Fruit fly (Drosophila melanogaster) whole organism, embryonic: Measurements from ENCODE around the gene CG32267.

Experiments
- Aef1 ChIP-seq: fragments of 200-800 bp; sonication (Bioruptor generic); IDR thresholded peaks from 3 replicates; pipeline ENCODE4 v1.3.6; 2022; ENCODE audit warnings: missing biosample characterization, missing genetic modification characterization
- CG1024 ChIP-seq: fragments of 200-800 bp; sonication (Bioruptor generic); IDR thresholded peaks from 2 replicates; pipeline ENCODE4 v1.3.6; 2022; ENCODE audit warnings: missing biosample characterization, missing genetic modification characterization
- CG10654 ChIP-seq: fragments of 200-800 bp; sonication (Bioruptor generic); optimal IDR thresholded peaks from 2 replicates; lab custom pipeline; 2016; ENCODE audit warnings: missing biosample characterization, missing genetic modification characterization
- CG11504 ChIP-seq: fragments of 200-800 bp; sonication (Bioruptor generic); optimal IDR thresholded peaks from 3 replicates; lab custom pipeline; 2019; ENCODE audit warnings: missing biosample characterization, mild to moderate bottlenecking, missing genetic modification characterization, moderate library complexity
- CG12659 ChIP-seq: fragments of 200-800 bp; sonication (Bioruptor generic); optimal IDR thresholded peaks from 3 replicates; lab custom pipeline; 2017; ENCODE audit warnings: mild to moderate bottlenecking, missing biosample characterization, missing genetic modification reagents, missing genetic modification characterization
- CG13123 ChIP-seq: fragments of 200-800 bp; sonication (Bioruptor generic); optimal IDR thresholded peaks from 2 replicates; lab custom pipeline; 2016; ENCODE audit warnings: missing biosample characterization, missing genetic modification characterization
- CG13296 ChIP-seq: fragments of 200-800 bp; sonication (Bioruptor generic); optimal IDR thresholded peaks from 3 replicates; lab custom pipeline; 2018; ENCODE audit warnings: missing biosample characterization, mild to moderate bottlenecking, missing genetic modification characterization
- CG15696 ChIP-seq: fragments of 200-800 bp; sonication (Bioruptor generic); optimal IDR thresholded peaks from 2 replicates; lab custom pipeline; 2019; ENCODE audit warnings: missing biosample characterization, mild to moderate bottlenecking, missing genetic modification characterization, moderate library complexity
- CG17568 ChIP-seq: fragments of 200-800 bp; sonication (Bioruptor generic); optimal IDR thresholded peaks from 2 replicates; lab custom pipeline; 2018; ENCODE audit warnings: missing biosample characterization, mild to moderate bottlenecking, missing genetic modification characterization, moderate library complexity
- CG18619 ChIP-seq: fragments of 200-800 bp; sonication (Bioruptor generic); optimal IDR thresholded peaks from 3 replicates; lab custom pipeline; 2017; ENCODE audit warnings: missing biosample characterization, mild to moderate bottlenecking, missing genetic modification characterization
- CG2120 ChIP-seq: fragments of 200-800 bp; sonication (Bioruptor generic); optimal IDR thresholded peaks from 3 replicates; lab custom pipeline; 2016; ENCODE audit warnings: missing biosample characterization, missing genetic modification characterization
- CG32532 ChIP-seq: fragments of 200-800 bp; sonication (Bioruptor generic); IDR thresholded peaks from 2 replicates; pipeline ENCODE4 v1.3.6; 2022; ENCODE audit warnings: missing biosample characterization, missing genetic modification characterization
- CG34224 ChIP-seq: fragments of 200-800 bp; sonication (Bioruptor generic); IDR thresholded peaks from 3 replicates; pipeline ENCODE4 v1.3.6; 2022; ENCODE audit warnings: missing biosample characterization, missing genetic modification characterization; ENCODE audit not compliant: partially characterized antibody
- CG3847 ChIP-seq: fragments of 200-800 bp; sonication (Bioruptor generic); IDR thresholded peaks from 2 replicates; pipeline ENCODE4 v1.3.6; 2022; ENCODE audit warnings: missing biosample characterization, missing genetic modification characterization
- CG4282 ChIP-seq: fragments of 200-800 bp; sonication (Bioruptor generic); optimal IDR thresholded peaks from 2 replicates; lab custom pipeline; 2016; ENCODE audit warnings: missing biosample characterization, missing genetic modification characterization
- CG4328 ChIP-seq: fragments of 200-800 bp; sonication (Bioruptor generic); optimal IDR thresholded peaks from 3 replicates; lab custom pipeline; 2017; ENCODE audit warnings: missing biosample characterization, missing genetic modification reagents, missing genetic modification characterization
- CG4820 ChIP-seq: fragments of 200-800 bp; sonication (Bioruptor generic); optimal IDR thresholded peaks from 3 replicates; lab custom pipeline; 2016; ENCODE audit warnings: missing biosample characterization, missing genetic modification characterization
- CG7839 ChIP-seq: fragments of 200-800 bp; sonication (Bioruptor generic); optimal IDR thresholded peaks from 3 replicates; lab custom pipeline; 2018; ENCODE audit warnings: missing biosample characterization, mild to moderate bottlenecking, missing genetic modification characterization, moderate library complexity
- CG8281 ChIP-seq: fragments of 200-800 bp; sonication (Bioruptor generic); optimal IDR thresholded peaks from 2 replicates; lab custom pipeline; 2018; ENCODE audit warnings: missing biosample characterization, mild to moderate bottlenecking, missing genetic modification characterization, moderate library complexity
- CG8388 ChIP-seq: fragments of 200-800 bp; sonication (Bioruptor generic); optimal IDR thresholded peaks from 2 replicates; lab custom pipeline; 2019; ENCODE audit warnings: missing biosample characterization, mild to moderate bottlenecking, missing genetic modification characterization, moderate library complexity
- CG9817 ChIP-seq: fragments of 200-800 bp; sonication (Bioruptor generic); optimal IDR thresholded peaks from 2 replicates; lab custom pipeline; 2018; ENCODE audit warnings: missing biosample characterization, mild to moderate bottlenecking, missing genetic modification characterization, moderate library complexity
- Chrac-16 ChIP-seq: fragments of 200-800 bp; sonication (Bioruptor generic); optimal IDR thresholded peaks from 3 replicates; lab custom pipeline; 2016; ENCODE audit warnings: missing biosample characterization, missing genetic modification characterization
- Gsc ChIP-seq: fragments of 200-800 bp; sonication (Bioruptor generic); IDR thresholded peaks from 2 replicates; pipeline ENCODE4 v1.3.6; 2022; ENCODE audit warnings: missing biosample characterization, missing genetic modification characterization
- Hand ChIP-seq: fragments of 200-800 bp; sonication (Bioruptor generic); optimal IDR thresholded peaks from 2 replicates; lab custom pipeline; 2017; ENCODE audit warnings: mild to moderate bottlenecking, missing biosample characterization, missing genetic modification reagents, missing genetic modification characterization
- Hr3 ChIP-seq: fragments of 200-800 bp; sonication (Bioruptor generic); optimal IDR thresholded peaks from 3 replicates; lab custom pipeline; 2016; ENCODE audit warnings: missing biosample characterization, missing genetic modification characterization
- Hr51 ChIP-seq, 2 experiments: fragments of 200-800 bp; sonication (Bioruptor generic); optimal IDR thresholded peaks; 2 replicates in 1 of 2; 3 replicates in 1 of 2; lab custom pipeline; 2016 to 2018; ENCODE audit warnings: missing biosample characterization in 2 of 2, missing genetic modification characterization in 2 of 2, mild to moderate bottlenecking in 1 of 2, moderate library complexity in 1 of 2
- Max ChIP-seq: fragments of 200-800 bp; sonication (Bioruptor generic); optimal IDR thresholded peaks from 2 replicates; lab custom pipeline; 2016; ENCODE audit warnings: missing biosample characterization, mild to moderate bottlenecking, missing genetic modification characterization
- Nf-YB ChIP-seq: fragments of 200-800 bp; sonication (Bioruptor generic); optimal IDR thresholded peaks from 3 replicates; lab custom pipeline; 2019; ENCODE audit warnings: missing biosample characterization, mild to moderate bottlenecking, missing genetic modification characterization, moderate library complexity
- Oaz ChIP-seq: fragments of 200-800 bp; sonication (Bioruptor generic); IDR thresholded peaks from 2 replicates; pipeline ENCODE4 v1.3.6; 2022; ENCODE audit warnings: missing biosample characterization, missing genetic modification characterization
- Ptx1 ChIP-seq: fragments of 200-800 bp; sonication (Bioruptor generic); IDR thresholded peaks from 2 replicates; pipeline ENCODE4 v1.3.6; 2022; ENCODE audit warnings: missing biosample characterization, missing genetic modification characterization
- Rx ChIP-seq: fragments of 200-800 bp; sonication (Bioruptor generic); IDR thresholded peaks from 2 replicates; pipeline ENCODE4 v1.3.6; 2022; ENCODE audit warnings: missing biosample characterization, missing genetic modification characterization
- bcd ChIP-seq: fragments of 200-800 bp; sonication (Bioruptor generic); optimal IDR thresholded peaks from 2 replicates; lab custom pipeline; 2017; ENCODE audit warnings: missing biosample characterization, mild to moderate bottlenecking, missing genetic modification characterization
- br ChIP-seq: fragments of >200 bp; optimal IDR thresholded peaks from 2 replicates; lab custom pipeline; 2017
- bsh ChIP-seq, 2 experiments: fragments of 200-800 bp; sonication (Bioruptor generic); optimal IDR thresholded peaks; 2 replicates each; lab custom pipeline; 2017 to 2018; ENCODE audit warnings: mild to moderate bottlenecking in 2 of 2, missing biosample characterization in 2 of 2, missing genetic modification characterization in 2 of 2, moderate library complexity in 1 of 2
- danr ChIP-seq: fragments of 200-800 bp; sonication (Bioruptor generic); IDR thresholded peaks from 2 replicates; pipeline ENCODE4 v1.3.6; 2022; ENCODE audit warnings: missing biosample characterization, missing genetic modification characterization
- disco-r ChIP-seq: fragments of 200-800 bp; sonication (Bioruptor generic); optimal IDR thresholded peaks from 2 replicates; lab custom pipeline; 2016; ENCODE audit warnings: missing biosample characterization, missing genetic modification characterization
- insv ChIP-seq, 2 experiments: fragments of 200-800 bp; sonication (Bioruptor generic); optimal IDR thresholded peaks; 3 replicates each; lab custom pipeline; 2016 to 2018; ENCODE audit warnings: missing biosample characterization in 2 of 2, missing genetic modification characterization in 2 of 2
- lmd ChIP-seq: fragments of 200-800 bp; sonication (Bioruptor generic); IDR thresholded peaks from 2 replicates; pipeline ENCODE4 v1.3.6; 2022; ENCODE audit warnings: missing biosample characterization, missing genetic modification characterization
- maf-S ChIP-seq: fragments of 200-800 bp; sonication (Bioruptor generic); optimal IDR thresholded peaks from 2 replicates; lab custom pipeline; 2016; ENCODE audit warnings: missing biosample characterization, missing genetic modification characterization
- mirr ChIP-seq: fragments of 200-800 bp; sonication (Bioruptor generic); optimal IDR thresholded peaks from 3 replicates; lab custom pipeline; 2018; ENCODE audit warnings: missing biosample characterization, mild to moderate bottlenecking, missing genetic modification characterization
- onecut ChIP-seq: fragments of 200-800 bp; sonication (Bioruptor generic); IDR thresholded peaks from 2 replicates; pipeline ENCODE4 v1.3.6; 2022; ENCODE audit warnings: missing biosample characterization, missing genetic modification characterization
- otp ChIP-seq: fragments of 200-800 bp; sonication (Bioruptor generic); IDR thresholded peaks from 3 replicates; pipeline ENCODE4, ENCODE4 v1.3.6; 2022; ENCODE audit warnings: missing biosample characterization, missing genetic modification characterization
- p53 ChIP-seq: fragments of 200-800 bp; sonication (Bioruptor generic); optimal IDR thresholded peaks from 2 replicates; lab custom pipeline; 2016; ENCODE audit warnings: missing biosample characterization, missing genetic modification characterization
- pan ChIP-seq, 4 experiments: fragments of >200 bp in 3 of 4; fragments of 200-800 bp in 1 of 4; sonication (Bioruptor generic) in 1 of 4; optimal IDR thresholded peaks in 3 of 4; IDR thresholded peaks in 1 of 4; 2 replicates each; pipeline versions ENCODE4 v1.3.6 to Lab custom; 2017 to 2022; ENCODE audit warnings: missing biosample characterization in 2 of 4, missing genetic modification characterization in 2 of 4, mixed read lengths in 1 of 4
- sc ChIP-seq, 3 experiments: fragments of >200 bp in 2 of 3; fragments of 200-800 bp in 1 of 3; sonication (Bioruptor generic) in 1 of 3; optimal IDR thresholded peaks; 2 replicates in 2 of 3; 3 replicates in 1 of 3; lab custom pipeline; 2017; ENCODE audit warnings: mild to moderate bottlenecking in 1 of 3, missing biosample characterization in 1 of 3, missing genetic modification characterization in 1 of 3, missing genetic modification reagents in 1 of 3
- sens ChIP-seq: fragments of 200-800 bp; sonication (Bioruptor generic); peaks from one replicate; lab custom pipeline; 2016; ENCODE audit warnings: missing biosample characterization, missing genetic modification characterization
- sima ChIP-seq: fragments of 200-800 bp; sonication (Bioruptor generic); optimal IDR thresholded peaks from 2 replicates; lab custom pipeline; 2016; ENCODE audit warnings: missing biosample characterization, missing genetic modification characterization
- sisA ChIP-seq: fragments of 200-800 bp; sonication (Bioruptor generic); IDR thresholded peaks from 2 replicates; pipeline ENCODE4 v1.3.6; 2022; ENCODE audit warnings: missing biosample characterization, missing genetic modification characterization
- sqz ChIP-seq: fragments of 200-800 bp; sonication (Bioruptor generic); optimal IDR thresholded peaks from 3 replicates; lab custom pipeline; 2018; ENCODE audit warnings: missing biosample characterization, mild to moderate bottlenecking, missing genetic modification characterization
- sug ChIP-seq: fragments of 200-800 bp; optimal IDR thresholded peaks from 2 replicates; lab custom pipeline; 2019; ENCODE audit warnings: missing biosample characterization, mild to moderate bottlenecking, missing genetic modification characterization, moderate library complexity
- zf30C ChIP-seq: fragments of 200-800 bp; sonication (Bioruptor generic); optimal IDR thresholded peaks from 3 replicates; lab custom pipeline; 2018; ENCODE audit warnings: missing biosample characterization, mild to moderate bottlenecking, missing genetic modification characterization

Gene CG32267

dm6 chr3L:3479551-3479950 lies 7.6 kb upstream of the CG32267 start (continued):
- TF ChIP-seq CG9817 (tag; lab: Kevin White, UChicago) (peak; percentile 20), bcd (GFP tag; lab: Kevin White, UChicago) (no peak), Nf-YB (GFP tag; lab: Kevin White, UChicago) (no peak), Gsc (no peak), CG4282 (GFP tag; lab: Kevin White, UChicago) (no peak), CG4328 (GFP tag; lab: Kevin White, UChicago) (no peak), otp (GFP tag; lab: Robert Waterston, UW) (no peak), CG10654 (GFP tag; lab: Kevin White, UChicago) (no peak), sisA (GFP tag; lab: Robert Waterston, UW) (peak; percentile 61), sima (GFP tag; lab: Kevin White, UChicago) (no peak), Ptx1 (peak; percentile 40), mirr (GFP tag; lab: Kevin White, UChicago) (no peak), CG3847 (GFP tag; lab: Robert Waterston, UW) (no peak), CG11504 (tag; lab: Kevin White, UChicago) (peak; percentile 36), maf-S (GFP tag; lab: Kevin White, UChicago) (no peak), CG13123 (GFP tag; lab: Kevin White, UChicago) (no peak), disco-r (GFP tag; lab: Kevin White, UChicago) (no peak), CG2120 (GFP tag; lab: Kevin White, UChicago) (peak; percentile 35), Hand (GFP tag; lab: Kevin White, UChicago) (peak; percentile 9), CG8388 (no peak), CG34224 (no peak), br (lab: Kevin White, UChicago) (no peak), Oaz (GFP tag; lab: Robert Waterston, UW) (no peak), pan (optimal IDR thresholded peaks at IDR 0.05; lab: Kevin White, UChicago) (no peak), pan (GFP tag; optimal IDR thresholded peaks at IDR 0.05 in 1 of 2, IDR thresholded peaks at IDR 0.05 in 1 of 2) (peak in 1 of 2 experiments; percentile 34), CG12659 (GFP tag; lab: Kevin White, UChicago) (no peak), CG17568 (no peak), CG7839 (tag; lab: Kevin White, UChicago) (peak; percentile 23), sqz (no peak), Hr3 (GFP tag; lab: Kevin White, UChicago) (no peak), Rx (GFP tag; lab: Robert Waterston, UW) (no peak), sens (GFP tag; lab: Kevin White, UChicago) (no peak), Aef1 (no peak), CG4820 (GFP tag; lab: Kevin White, UChicago) (no peak), Hr51 (GFP tag; optimal IDR thresholded peaks at IDR 0.05; lab: Kevin White, UChicago) (peak in 1 of 2 experiments; percentile 40), sug (tag; lab: Kevin White, UChicago) (no peak), Max (GFP tag; lab: Kevin White, UChicago) (no peak), onecut (GFP tag; lab: Robert Waterston, UW) (peak; percentile 29; the same call in 1 of the 2 replicates), CG32532 (GFP tag; lab: Robert Waterston, UW) (peak; percentile 39; the same call in 1 of the 2 replicates), CG13296 (GFP tag; lab: Kevin White, UChicago) (no peak), CG15696 (tag; lab: Kevin White, UChicago) (no peak), CG8281 (tag; lab: Kevin White, UChicago) (no peak), CG1024 (GFP tag; lab: Robert Waterston, UW) (no peak), bsh (GFP tag; optimal IDR thresholded peaks at IDR 0.05; lab: Kevin White, UChicago) (no peak), zf30C (no peak), insv (GFP tag; optimal IDR thresholded peaks at IDR 0.05; lab: Kevin White, UChicago) (no peak), lmd (0 out of 2 replicates have a peak, but pooled peaks have one; percentile 26), CG18619 (no peak), danr (no peak), p53 (GFP tag; lab: Kevin White, UChicago) (no peak), sc (optimal IDR thresholded peaks at IDR 0.05; lab: Kevin White, UChicago) (no peak), sc (GFP tag; optimal IDR thresholded peaks at IDR 0.05; lab: Kevin White, UChicago) (no peak), Chrac-16 (no peak)
